Worm (Caenorhabditis elegans) whole organism, L2 larva: ENCODE measurements around the gene chpf-1.

Experiments
- F13H6.1 ChIP-seq: sonication (generic microtip); optimal IDR thresholded peaks from 2 replicates; lab custom pipeline; 2016; ENCODE audit warnings: missing genetic modification characterization, missing compliant biosample characterization
- aly-2 ChIP-seq: fragments of 150-350 bp; optimal IDR thresholded peaks from 2 replicates; lab custom pipeline; 2014; ENCODE audit warnings: missing biosample characterization, missing genetic modification characterization
- ceh-82 ChIP-seq: fragments of 150-350 bp; optimal IDR thresholded peaks from 2 replicates; lab custom pipeline; 2014; ENCODE audit warnings: missing biosample characterization, missing genetic modification characterization
- elt-3 ChIP-seq: sonication (generic microtip); optimal IDR thresholded peaks from 2 replicates; lab custom pipeline; 2017; ENCODE audit warnings: missing biosample characterization, missing genetic modification characterization
- nhr-129 ChIP-seq: fragments of 150-350 bp; optimal IDR thresholded peaks from 2 replicates; lab custom pipeline; 2014; ENCODE audit warnings: missing biosample characterization, missing genetic modification characterization
- skn-1 ChIP-seq: sonication (generic microtip); optimal IDR thresholded peaks from 2 replicates; lab custom pipeline; 2017; ENCODE audit warnings: missing biosample characterization, missing genetic modification characterization
- unc-39 ChIP-seq: fragments of 150-350 bp; optimal IDR thresholded peaks from 2 replicates; lab custom pipeline; 2014; ENCODE audit warnings: missing biosample characterization, missing genetic modification characterization
- unc-62 ChIP-seq: fragments of 150-350 bp; optimal IDR thresholded peaks from 2 replicates; lab custom pipeline; 2014; ENCODE audit warnings: missing biosample characterization, missing genetic modification reagents, missing genetic modification characterization

DNA sequence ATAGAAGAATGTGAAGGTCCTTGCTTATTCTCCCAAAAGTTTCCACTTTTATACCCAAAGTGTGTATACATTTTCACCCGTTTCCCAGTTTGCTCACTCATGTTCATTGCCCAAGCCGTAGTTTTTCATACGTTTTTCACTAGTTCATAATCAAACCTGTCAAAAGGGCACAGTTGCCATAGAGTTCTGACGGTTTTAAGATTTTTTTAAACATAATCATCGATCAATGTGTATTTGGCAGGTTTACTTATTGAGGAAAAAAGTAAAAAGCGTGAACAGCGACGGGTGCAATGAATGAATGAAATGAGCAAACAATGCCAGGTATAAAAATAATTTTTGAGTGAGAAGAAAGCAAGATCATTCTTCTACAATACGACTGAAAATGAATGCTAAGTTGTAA, 18.0 kb upstream of the chpf-1 start, which contains the start of the genes fipr-5 and fipr-9:
- TF ChIP-seq nhr-129 (tag; lab: Kevin White, UChicago) = no peak
- TF ChIP-seq ceh-82 = no peak
- TF ChIP-seq elt-3 = no peak
- TF ChIP-seq skn-1 (tag; lab: Kevin White, UChicago) = no peak
- no peak for TF ChIP-seq unc-62 (GFP tag; lab: Kevin White, UChicago)
- no peak for TF ChIP-seq aly-2 (tag; lab: Kevin White, UChicago)
- no peak for TF ChIP-seq unc-39 (tag; lab: Kevin White, UChicago)
- TF ChIP-seq F13H6.1 = no peak
